Fruit fly (Drosophila melanogaster) whole organism, larva: Measurements from ENCODE around the gene Tektin-C.
A peak's percentile ranks its signal among the peaks of the same experiment; 100 is the strongest.

Experiments
- noc ChIP-seq: fragments of 200-800 bp; sonication (Bioruptor generic); optimal IDR thresholded peaks from 3 replicates; lab custom pipeline; 2019; ENCODE audit warnings: missing biosample characterization, mild to moderate bottlenecking, missing genetic modification characterization, moderate library complexity

Gene Tektin-C

dm6 chr3L:5797274-5797673 is 931 bp upstream of the Tektin-C start:
- TF ChIP-seq noc (tag; lab: Kevin White, UChicago): no peak

- no peak for TF ChIP-seq noc (tag; lab: Kevin White, UChicago)
Measured at dm6 chr3L:5793967-5794366, 2.4 kb downstream of the Tektin-C start, which contains the start of gene Bre1. Gene Bre1, minus strand, starts transcription at chr3L:5794192.

- TF ChIP-seq noc (tag; lab: Kevin White, UChicago): no peak
Measured at dm6 chr3L:5789663-5790062, 6.7 kb downstream of the Tektin-C start.

dm6 chr3L:5788823-5789222 is 7.5 kb downstream of the Tektin-C start:
- no peak for TF ChIP-seq noc (tag; lab: Kevin White, UChicago)

dm6 chr3L:5787476-5787875 is 8.9 kb downstream of the Tektin-C start:
- TF ChIP-seq noc (tag; lab: Kevin White, UChicago): no peak

- no peak for TF ChIP-seq noc (tag; lab: Kevin White, UChicago)
Measured at dm6 chr3L:5786604-5787003, 9.7 kb downstream of the Tektin-C start, which contains the start of gene Cralbp. Gene Cralbp, minus strand, starts transcription at chr3L:5786718.

dm6 chr3L:5785237-5786062 is 10.9 kb downstream of the Tektin-C start:
- no peak for TF ChIP-seq noc (tag; lab: Kevin White, UChicago)

- no peak for TF ChIP-seq noc (tag; lab: Kevin White, UChicago)
Measured at dm6 chr3L:5779476-5780401, 16.6 kb downstream of the Tektin-C start, which contains the start of the genes Myt1, PGRP-LD and Pmi. Gene Myt1, minus strand, starts transcription at chr3L:5779591. Gene PGRP-LD, plus strand, starts transcription at chr3L:5780051. Gene Pmi, plus strand, starts transcription at chr3L:5780051.

- TF ChIP-seq noc (tag; lab: Kevin White, UChicago): no peak
Measured at dm6 chr3L:5777114-5777513, 19.2 kb downstream of the Tektin-C start, which contains the start of gene vito. Gene vito, minus strand, starts transcription at chr3L:5777333.

- TF ChIP-seq noc (tag; lab: Kevin White, UChicago): no peak
Measured at dm6 chr3L:5774782-5775181, 21.6 kb downstream of the Tektin-C start.

dm6 chr3L:5770817-5771425 is 25.4 kb downstream of the Tektin-C start:
- TF ChIP-seq noc (tag; lab: Kevin White, UChicago): peak; percentile 96

dm6 chr3L:5770113-5770798 is 26.1 kb downstream of the Tektin-C start:
- no peak for TF ChIP-seq noc (tag; lab: Kevin White, UChicago)

dm6 chr3L:5768532-5769497 is 27.5 kb downstream of the Tektin-C start, which contains the start of the genes Ppat-Dpck and scny:
Gene Ppat-Dpck, minus strand, starts transcription at chr3L:5768794.
Gene scny, plus strand, starts transcription at chr3L:5769002.
- TF ChIP-seq noc (tag; lab: Kevin White, UChicago): peak; percentile 17

dm6 chr3L:5765844-5766200 is 30.5 kb downstream of the Tektin-C start, which contains the start of gene Txl:
Gene Txl, plus strand, starts transcription at chr3L:5765846.
- no peak for TF ChIP-seq noc (tag; lab: Kevin White, UChicago)
